Fruit fly (Drosophila melanogaster): ENCODE results near the gene CG43102.

CG43102 gene

DNA sequence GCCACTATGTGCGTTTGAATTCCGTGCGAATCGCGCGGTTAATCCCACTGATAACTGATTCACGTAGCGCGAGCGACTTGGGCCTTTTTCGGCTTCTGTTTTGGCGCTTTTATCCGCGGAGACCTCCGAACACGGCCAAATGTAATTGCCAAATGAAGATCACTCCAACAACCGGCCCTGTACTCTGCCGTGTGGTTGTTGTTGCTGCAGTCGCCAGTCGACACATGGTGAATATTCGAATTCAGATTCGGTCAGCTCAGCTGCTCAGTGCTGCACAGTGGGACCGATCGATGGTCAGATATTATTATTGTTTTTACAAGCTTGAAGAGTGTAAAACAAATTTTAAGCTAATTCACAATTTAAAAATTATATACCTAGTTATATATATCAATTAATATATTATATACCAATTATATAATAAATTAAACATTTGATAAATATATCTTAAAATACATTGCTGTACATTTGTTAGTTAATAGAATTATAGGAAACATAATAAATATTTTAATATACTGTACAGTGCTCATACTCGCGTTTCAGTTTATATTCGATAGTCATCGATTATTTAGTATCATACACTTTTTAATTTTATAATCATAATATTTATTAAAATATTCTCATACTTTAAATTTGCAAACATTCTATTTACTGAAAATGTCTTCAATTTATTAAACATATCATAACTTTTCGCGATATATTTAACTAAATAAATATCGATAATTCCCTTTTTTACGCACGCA is at the start of gene CG43102 (continued):
- TF ChIP-seq CG33213 (GFP tag; optimal IDR thresholded peaks at IDR 0.05) (peak; percentile 49), CG8281 (tag; optimal IDR thresholded peaks at IDR 0.05) (peak; percentile 35), CG34422 (GFP tag; IDR thresholded peaks at IDR 0.05) (peak; percentile 79), CG13624 (GFP tag; optimal IDR thresholded peaks at IDR 0.05) (peak; percentile 8), CG15696 (tag; optimal IDR thresholded peaks at IDR 0.05) (peak; percentile 43), CG14441 (GFP tag; IDR thresholded peaks at IDR 0.05) (peak; percentile 73), CG7839 (tag; optimal IDR thresholded peaks at IDR 0.05) (peak; percentile 73), hb (GFP tag; IDR thresholded peaks at IDR 0.05; ENCODE audit: partially characterized antibody) (no peak), Myb (GFP tag; optimal IDR thresholded peaks at IDR 0.05) (peak; percentile 64), aop (GFP tag; IDR thresholded peaks at IDR 0.05) (0 out of 2 replicates have a peak, but pooled peaks have one; percentile 6), lilli (GFP tag; optimal IDR thresholded peaks at IDR 0.05) (peak; percentile 65), CG12071 (GFP tag; optimal IDR thresholded peaks at IDR 0.05) (peak; percentile 56), CG12299 (tag; optimal IDR thresholded peaks at IDR 0.05) (peak; percentile 18), sna (GFP tag; IDR thresholded peaks at IDR 0.05; ENCODE audit: partially characterized antibody) (peak; percentile 86), MTF-1 (GFP tag; optimal IDR thresholded peaks at IDR 0.05; ENCODE audit: borderline replicate concordance) (no peak), inv (GFP tag; IDR thresholded peaks at IDR 0.05; ENCODE audit: partially characterized antibody) (peak; percentile 55), ash1 (GFP tag; optimal IDR thresholded peaks at IDR 0.05) (peak; percentile 18), cato (GFP tag; optimal IDR thresholded peaks at IDR 0.05; ENCODE audit: borderline replicate concordance) (peak; percentile 12), lov (optimal IDR thresholded peaks at IDR 0.05) (no peak), lov (GFP tag; IDR thresholded peaks at IDR 0.05) (0 out of 3 replicates have a peak, but pooled peaks have one; percentile 41), chm (GFP tag; IDR thresholded peaks at IDR 0.05) (peak; percentile 54; the same call in 1 of the 2 replicates), chn (GFP tag; optimal IDR thresholded peaks at IDR 0.05) (peak; percentile 24), CG10959 (GFP tag; IDR thresholded peaks at IDR 0.05) (peak; percentile 25; the same call in 1 of the 2 replicates), maf-S (GFP tag; optimal IDR thresholded peaks at IDR 0.05) (peak; percentile 18), Hr39 (optimal IDR thresholded peaks at IDR 0.05) (no peak), CG33557 (GFP tag; optimal IDR thresholded peaks at IDR 0.05) (peak; percentile 42), HLH4C (GFP tag; IDR thresholded peaks at IDR 0.05; ENCODE audit: partially characterized antibody) (peak; percentile 59), CG6654 (GFP tag; optimal IDR thresholded peaks at IDR 0.05) (peak; percentile 24), Camta (GFP tag; optimal IDR thresholded peaks at IDR 0.05) (peak; percentile 14), CG15601 (tag; optimal IDR thresholded peaks at IDR 0.05) (peak; percentile 68), NC2α (GFP tag; optimal IDR thresholded peaks at IDR 0.05) (peak; percentile 3), emc (GFP tag; optimal IDR thresholded peaks at IDR 0.05) (peak; percentile 13), CG3407 (GFP tag; optimal IDR thresholded peaks at IDR 0.05) (peak; percentile 47), CG17385 (GFP tag; optimal IDR thresholded peaks at IDR 0.05) (peak; percentile 67), Eip74EF (GFP tag; optimal IDR thresholded peaks at IDR 0.05) (peak in 1 of 2 experiments; percentile 36), nau (GFP tag; optimal IDR thresholded peaks at IDR 0.05) (no peak), sob (GFP tag; IDR thresholded peaks at IDR 0.05) (peak; percentile 79), mam (GFP tag; optimal IDR thresholded peaks at IDR 0.05) (peak; percentile 61), CG1647 (GFP tag; optimal IDR thresholded peaks at IDR 0.05) (peak; percentile 15), CG8359 (GFP tag; optimal IDR thresholded peaks at IDR 0.05; ENCODE audit: borderline replicate concordance) (no peak), otp (GFP tag; IDR thresholded peaks at IDR 0.05) (peak; percentile 70), BEAF-32 (GFP tag; optimal IDR thresholded peaks at IDR 0.05) (peak; percentile 71), CG30431 (GFP tag; optimal IDR thresholded peaks at IDR 0.05) (peak; percentile 54), ara (GFP tag; IDR thresholded peaks at IDR 0.05) (no peak), CG13424 (tag; optimal IDR thresholded peaks at IDR 0.05) (peak; percentile 70), Dp (GFP tag; optimal IDR thresholded peaks at IDR 0.05) (peak; percentile 35), dm (GFP tag; optimal IDR thresholded peaks at IDR 0.05) (peak; percentile 34), Rx (GFP tag; IDR thresholded peaks at IDR 0.05) (peak; percentile 10; the same call in 1 of the 2 replicates), peb (GFP tag; IDR thresholded peaks at IDR 0.05) (no peak)

Measured in whole organism, embryonic.